Worm (Caenorhabditis elegans) whole organism, young adult: ENCODE measurements around the gene swd-2.2.

Experiments
- B0035.1 ChIP-seq: sonication (generic microtip); optimal IDR thresholded peaks from 2 replicates; lab custom pipeline; 2016; ENCODE audit warnings: missing genetic modification characterization, mild to moderate bottlenecking, missing compliant biosample characterization, missing genotype, missing genetic modification reagents
- D2030.7 ChIP-seq: fragments of 200-800 bp; sonication (Bioruptor generic); IDR thresholded peaks from 2 replicates; pipeline ENCODE4 v1.3.6; 2022; ENCODE audit warnings: missing genetic modification reagents, missing genetic modification characterization, missing compliant biosample characterization
- F49E8.2 ChIP-seq: sonication (generic microtip); optimal IDR thresholded peaks from 3 replicates; lab custom pipeline; 2017; ENCODE audit warnings: missing genetic modification characterization, mild to moderate bottlenecking, missing compliant biosample characterization, antibody characterized with exemption, moderate library complexity; ENCODE audit not compliant: insufficient read depth
- F57C9.4 ChIP-seq: sonication (generic microtip); optimal IDR thresholded peaks from 2 replicates; lab custom pipeline; 2017; ENCODE audit warnings: mild to moderate bottlenecking, missing genetic modification characterization, missing compliant biosample characterization
- Y79H2A.3 ChIP-seq: fragments of 200-800 bp; sonication (Bioruptor generic); conservative IDR thresholded peaks from 2 replicates; pipeline ENCODE4 v1.3.6; 2022; ENCODE audit warnings: missing genetic modification reagents, missing genetic modification characterization, missing compliant biosample characterization
- akir-1 ChIP-seq: fragments of 200-800 bp; sonication (Bioruptor generic); optimal IDR thresholded peaks from 2 replicates; lab custom pipeline; 2018; ENCODE audit warnings: mild to moderate bottlenecking, missing genetic modification characterization, moderate library complexity, missing compliant biosample characterization
- aptf-2 ChIP-seq: fragments of 200-800 bp; sonication (Bioruptor generic); conservative IDR thresholded peaks from 2 replicates; pipeline ENCODE4 v1.3.6; 2022; ENCODE audit warnings: missing genetic modification reagents, missing genetic modification characterization, missing compliant biosample characterization
- attf-3 ChIP-seq: fragments of 200-800 bp; sonication (Bioruptor generic); conservative IDR thresholded peaks from 2 replicates; pipeline ENCODE4 v1.3.6; 2022; ENCODE audit warnings: missing genetic modification reagents, missing genetic modification characterization, missing compliant biosample characterization
- bed-2 ChIP-seq: fragments of 200-800 bp; sonication (Bioruptor generic); IDR thresholded peaks from 2 replicates; pipeline ENCODE4 v1.3.6; 2022; ENCODE audit warnings: missing genetic modification reagents, missing genetic modification characterization, missing compliant biosample characterization
- ccch-3 ChIP-seq: fragments of 200-800 bp; sonication (Bioruptor generic); optimal IDR thresholded peaks from 2 replicates; lab custom pipeline; 2018; ENCODE audit warnings: mild to moderate bottlenecking, missing genetic modification characterization, missing compliant biosample characterization
- cebp-1 ChIP-seq, 2 experiments: fragments of 200-800 bp in 1 of 2; sonication (Bioruptor generic) in 1 of 2; sonication (generic microtip) in 1 of 2; IDR thresholded peaks in 1 of 2; optimal IDR thresholded peaks in 1 of 2; 2 replicates each; pipeline versions ENCODE4 v1.3.6 to Lab custom; 2017 to 2022; ENCODE audit warnings: missing compliant biosample characterization in 2 of 2, missing genetic modification characterization in 2 of 2, mild to moderate bottlenecking in 1 of 2, missing genetic modification reagents in 1 of 2, moderate library complexity in 1 of 2
- ceh-40 ChIP-seq: fragments of 200-800 bp; sonication (Bioruptor generic); IDR thresholded peaks from 2 replicates; pipeline ENCODE4 v1.3.6; 2022; ENCODE audit warnings: missing genetic modification characterization, missing compliant biosample characterization
- ceh-58 ChIP-seq: fragments of 200-800 bp; sonication (Bioruptor generic); IDR thresholded peaks from 2 replicates; pipeline ENCODE4 v1.3.6; 2022; ENCODE audit warnings: missing genetic modification characterization, missing compliant biosample characterization
- chd-7 ChIP-seq: sonication (generic microtip); optimal IDR thresholded peaks from 2 replicates; lab custom pipeline; 2016; ENCODE audit warnings: mild to moderate bottlenecking, missing genetic modification characterization, moderate library complexity, missing compliant biosample characterization
- die-1 ChIP-seq: sonication (generic microtip); optimal IDR thresholded peaks from 2 replicates; lab custom pipeline; 2016; ENCODE audit warnings: missing genotype, mild to moderate bottlenecking, missing genetic modification characterization, missing compliant biosample characterization
- efl-1 ChIP-seq: fragments of 150-350 bp; optimal IDR thresholded peaks from 2 replicates; lab custom pipeline; 2014; ENCODE audit warnings: missing biosample characterization, missing genetic modification reagents, missing genetic modification characterization
- him-1 ChIP-seq: sonication (generic microtip); optimal IDR thresholded peaks from 2 replicates; lab custom pipeline; 2016; ENCODE audit warnings: missing genotype, missing genetic modification reagents, missing genetic modification characterization, missing compliant biosample characterization
- hlh-12 ChIP-seq: sonication (generic microtip); optimal IDR thresholded peaks from 2 replicates; lab custom pipeline; 2016; ENCODE audit warnings: missing genetic modification characterization, missing compliant biosample characterization
- hlh-26 ChIP-seq: fragments of 200-800 bp; sonication (Bioruptor generic); conservative IDR thresholded peaks from 2 replicates; pipeline ENCODE4 v1.3.6; 2022; ENCODE audit warnings: missing genetic modification reagents, missing genetic modification characterization, missing compliant biosample characterization
- hmg-1.2 ChIP-seq: fragments of 200-800 bp; sonication (Bioruptor generic); IDR thresholded peaks from 2 replicates; pipeline ENCODE4 v1.3.6; 2022; ENCODE audit warnings: missing genetic modification reagents, missing genetic modification characterization, missing compliant biosample characterization
- hmg-20 ChIP-seq: fragments of 200-800 bp; sonication (Bioruptor generic); IDR thresholded peaks from 2 replicates; pipeline ENCODE4 v1.3.6; 2022; ENCODE audit warnings: missing genetic modification reagents, missing genetic modification characterization, missing compliant biosample characterization
- hsf-1 ChIP-seq: fragments of 200-800 bp; sonication (Bioruptor generic); IDR thresholded peaks from 2 replicates; pipeline ENCODE4 v1.3.6; 2022; ENCODE audit warnings: missing genetic modification reagents, missing genetic modification characterization, missing compliant biosample characterization
- let-607 ChIP-seq, 2 experiments: fragments of 200-800 bp in 1 of 2; sonication (Bioruptor generic) in 1 of 2; sonication (generic microtip) in 1 of 2; optimal IDR thresholded peaks; 2 replicates each; lab custom pipeline; 2016 to 2018; ENCODE audit warnings: mild to moderate bottlenecking in 2 of 2, missing compliant biosample characterization in 2 of 2, missing genetic modification characterization in 2 of 2, moderate library complexity in 2 of 2, missing genotype in 1 of 2
- lin-35 ChIP-seq, 3 experiments: fragments of 150-350 bp in 2 of 3; sonication (generic microtip) in 1 of 3; optimal IDR thresholded peaks; 2 replicates each; lab custom pipeline; 2014 to 2018; ENCODE audit warnings: missing biosample characterization in 3 of 3, missing genetic modification characterization in 3 of 3, missing genetic modification reagents in 3 of 3
- lin-40 ChIP-seq: sonication (generic microtip); optimal IDR thresholded peaks from 2 replicates; lab custom pipeline; 2016; ENCODE audit warnings: missing genetic modification characterization, mild to moderate bottlenecking, missing compliant biosample characterization, missing genotype, missing genetic modification reagents
- lsl-1 ChIP-seq: fragments of 200-800 bp; sonication (Bioruptor generic); optimal IDR thresholded peaks from 2 replicates; lab custom pipeline; 2018; ENCODE audit warnings: mild to moderate bottlenecking, missing genetic modification characterization, moderate library complexity, missing compliant biosample characterization
- madf-3 ChIP-seq: fragments of 200-800 bp; sonication (Bioruptor generic); IDR thresholded peaks from 2 replicates; pipeline ENCODE4 v1.3.6; 2022; ENCODE audit warnings: missing genetic modification reagents, missing genetic modification characterization, missing compliant biosample characterization
- mel-28 ChIP-seq: sonication (generic microtip); optimal IDR thresholded peaks from 2 replicates; lab custom pipeline; 2016; ENCODE audit warnings: borderline replicate concordance, mild to moderate bottlenecking, missing genetic modification characterization, missing compliant biosample characterization
- rcor-1 ChIP-seq: fragments of 200-800 bp; sonication (Bioruptor generic); IDR thresholded peaks from 2 replicates; pipeline ENCODE4 v1.3.6; 2022; ENCODE audit warnings: missing genetic modification reagents, missing genetic modification characterization, missing compliant biosample characterization
- repo-1 ChIP-seq: sonication (generic microtip); optimal IDR thresholded peaks from 2 replicates; lab custom pipeline; 2017; ENCODE audit warnings: mild to moderate bottlenecking, missing genetic modification characterization, missing compliant biosample characterization
- snpc-3.4 ChIP-seq: sonication (generic microtip); optimal IDR thresholded peaks from 2 replicates; lab custom pipeline; 2017; ENCODE audit warnings: missing genetic modification characterization, mild to moderate bottlenecking, missing compliant biosample characterization, antibody characterized with exemption, moderate library complexity, missing genotype, missing genetic modification reagents
- snpc-4 ChIP-seq, 5 experiments: fragments of 150-350 bp in 1 of 5; sonication (generic microtip) in 4 of 5; optimal IDR thresholded peaks; 2 replicates each; lab custom pipeline; 2014 to 2018; ENCODE audit warnings: missing genetic modification characterization in 5 of 5, missing biosample characterization in 3 of 5, antibody characterized with exemption in 2 of 5, mild to moderate bottlenecking in 2 of 5, missing compliant biosample characterization in 2 of 5, missing genotype in 2 of 5, moderate library complexity in 2 of 5, missing genetic modification reagents in 1 of 5
- tbp1 ChIP-seq: fragments of 200-800 bp; sonication (Bioruptor generic); optimal IDR thresholded peaks from 2 replicates; lab custom pipeline; 2018; ENCODE audit warnings: mild to moderate bottlenecking, missing genetic modification characterization, missing compliant biosample characterization
- unc-130 ChIP-seq: sonication (generic microtip); optimal IDR thresholded peaks from 2 replicates; lab custom pipeline; 2016; ENCODE audit warnings: missing genetic modification reagents, missing genetic modification characterization, missing compliant biosample characterization
- zim-3 ChIP-seq: sonication (generic microtip); optimal IDR thresholded peaks from 2 replicates; lab custom pipeline; 2017; ENCODE audit warnings: mild to moderate bottlenecking, missing genetic modification characterization, moderate library complexity, missing compliant biosample characterization
- ztf-22 ChIP-seq: fragments of 200-800 bp; sonication (Bioruptor generic); optimal IDR thresholded peaks from 2 replicates; lab custom pipeline; 2018; ENCODE audit warnings: mild to moderate bottlenecking, missing genetic modification characterization, moderate library complexity, missing compliant biosample characterization
- ztf-25 ChIP-seq: fragments of 200-800 bp; sonication (Bioruptor generic); IDR thresholded peaks from 2 replicates; pipeline ENCODE4 v1.3.6; 2022; ENCODE audit warnings: missing genetic modification reagents, missing genetic modification characterization, missing compliant biosample characterization

The swd-2.2 gene

DNA sequence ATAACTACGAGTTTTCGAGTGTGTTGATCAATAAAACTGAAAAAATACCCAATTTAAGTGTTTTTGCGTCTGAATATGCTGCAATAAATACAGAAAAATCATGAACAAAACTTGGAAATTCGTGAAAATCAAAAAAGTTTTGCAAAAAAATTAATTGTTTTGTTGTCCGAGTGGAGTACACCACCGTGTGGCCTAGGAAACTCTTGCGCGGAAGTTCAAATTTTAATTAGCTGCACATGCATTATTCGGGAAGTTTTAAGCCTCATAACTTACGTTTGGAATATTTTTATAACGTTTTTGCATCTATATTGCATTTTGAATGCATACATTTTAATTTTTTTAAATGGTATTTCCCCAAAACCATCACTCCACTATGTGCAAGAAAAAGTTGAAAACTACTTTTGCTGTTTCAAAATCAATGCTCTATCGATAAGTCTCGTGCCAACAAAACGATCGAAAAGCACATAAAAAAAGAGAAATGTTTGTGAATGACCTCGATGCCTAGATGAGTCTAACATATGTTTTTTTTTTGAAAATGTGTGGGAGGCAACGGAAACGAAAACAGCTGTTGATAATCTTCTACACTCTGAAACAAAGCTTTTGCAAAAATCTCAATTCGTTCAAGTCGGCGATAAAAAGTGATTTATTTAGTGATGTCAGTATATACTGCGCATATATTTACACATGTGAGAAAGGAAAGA is 42.3 kb downstream of the swd-2.2 start (continued):
- TF ChIP-seq lsl-1 (GFP tag; lab: Kevin White, UChicago), result peak; percentile 39
- TF ChIP-seq hmg-1.2 (GFP tag; lab: Robert Waterston, UW), result no peak
- TF ChIP-seq F49E8.2 (tag; lab: Kevin White, UChicago), result no peak
- 0 out of 2 replicates have a peak, but pooled peaks have one; percentile 9 for TF ChIP-seq aptf-2 (GFP tag; lab: Robert Waterston, UW)
- no peak for TF ChIP-seq cebp-1 (GFP tag; IDR thresholded peaks at IDR 0.05; lab: Robert Waterston, UW)
- TF ChIP-seq cebp-1 (tag; optimal IDR thresholded peaks at IDR 0.05; lab: Kevin White, UChicago), result no peak
- TF ChIP-seq attf-3 (GFP tag; lab: Robert Waterston, UW), result no peak
- TF ChIP-seq ztf-25, result no peak
- no peak for TF ChIP-seq F57C9.4 (tag; lab: Kevin White, UChicago)
- no peak for TF ChIP-seq lin-40
- 0 out of 2 replicates have a peak, but pooled peaks have one; percentile 2 for TF ChIP-seq madf-3
- TF ChIP-seq rcor-1 (GFP tag; lab: Robert Waterston, UW), result no peak
- TF ChIP-seq die-1, result no peak
- TF ChIP-seq chd-7 (tag; lab: Kevin White, UChicago), result no peak
- TF ChIP-seq him-1 (tag; lab: Kevin White, UChicago), result peak; percentile 36
- TF ChIP-seq hlh-26 (GFP tag; lab: Robert Waterston, UW), result no peak
- no peak for TF ChIP-seq hsf-1 (GFP tag; lab: Robert Waterston, UW)
- TF ChIP-seq hmg-20 (GFP tag; lab: Robert Waterston, UW), result peak; percentile 40; the same call in 1 of the 2 replicates
- no peak for TF ChIP-seq tbp1 (GFP tag; lab: Kevin White, UChicago)
- no peak for TF ChIP-seq snpc-3.4 (tag; lab: Kevin White, UChicago)
- TF ChIP-seq hlh-12, result no peak
- no peak for TF ChIP-seq ccch-3 (GFP tag; lab: Kevin White, UChicago)
- no peak for TF ChIP-seq ceh-58 (GFP tag; lab: Robert Waterston, UW)
- TF ChIP-seq let-607 (tag; optimal IDR thresholded peaks at IDR 0.05; lab: Kevin White, UChicago), result peak in 1 of 2 experiments; percentile 5
- 0 out of 2 replicates have a peak, but pooled peaks have one; percentile 50 for TF ChIP-seq bed-2 (GFP tag; lab: Robert Waterston, UW)
- TF ChIP-seq snpc-4 (GFP tag; optimal IDR thresholded peaks at IDR 0.05; lab: Kevin White, UChicago), result no peak
- peak in 1 of 4 experiments; percentile 3 for TF ChIP-seq snpc-4 (tag; optimal IDR thresholded peaks at IDR 0.05; lab: Kevin White, UChicago)
- no peak for TF ChIP-seq B0035.1 (tag; lab: Kevin White, UChicago)
- TF ChIP-seq akir-1, result no peak
- TF ChIP-seq lin-35 (GFP tag; optimal IDR thresholded peaks at IDR 0.05; lab: Kevin White, UChicago), result peak in 1 of 3 experiments; percentile 13
- no peak for TF ChIP-seq ztf-22 (GFP tag; lab: Kevin White, UChicago)
- TF ChIP-seq zim-3, result no peak
- TF ChIP-seq ceh-40 (GFP tag; lab: Robert Waterston, UW), result no peak
- no peak for TF ChIP-seq mel-28 (tag; lab: Kevin White, UChicago)
- no peak for TF ChIP-seq Y79H2A.3 (GFP tag; lab: Robert Waterston, UW)
- peak; percentile 17 for TF ChIP-seq unc-130
- TF ChIP-seq repo-1, result no peak
- no peak for TF ChIP-seq D2030.7 (GFP tag; lab: Robert Waterston, UW)
- peak; percentile 59 for TF ChIP-seq efl-1 (GFP tag; lab: Kevin White, UChicago)
